Fruit fly (Drosophila melanogaster): ENCODE measurements around the gene lok.

DNA sequence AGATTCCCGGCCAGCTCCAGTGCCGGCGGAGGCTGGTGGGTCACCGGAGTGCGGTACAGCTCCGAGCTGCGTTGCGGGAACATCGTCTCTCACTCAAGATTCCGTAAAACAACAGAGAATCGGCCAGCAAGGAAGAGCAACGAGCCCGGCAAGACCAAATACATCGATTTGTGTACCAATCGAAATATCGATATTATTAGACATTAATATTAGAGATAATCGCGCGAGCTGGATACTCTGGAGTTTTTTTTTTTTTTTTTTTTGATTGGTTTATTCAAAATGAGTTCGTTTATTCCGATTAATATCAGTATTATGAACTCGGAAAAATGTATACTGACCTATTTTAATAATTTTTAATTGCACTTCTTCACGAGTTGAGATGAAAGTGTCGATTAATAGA lies 4.3 kb downstream of the lok start, which contains the start of gene vls:
- TF ChIP-seq CTCF (optimal IDR thresholded peaks at IDR 0.05) (no peak), CG8478 (optimal IDR thresholded peaks at IDR 0.05) (no peak)
